Fruit fly (Drosophila melanogaster) whole organism, wandering third instar larva: Measurements from ENCODE around the gene Ocrl.

Source experiments
- br ChIP-seq: fragments of 200-800 bp; sonication (Bioruptor generic); optimal IDR thresholded peaks from 2 replicates; lab custom pipeline; 2016; ENCODE audit warnings: missing biosample characterization, missing genetic modification characterization
- ey ChIP-seq: fragments of 200-800 bp; sonication (Bioruptor generic); optimal IDR thresholded peaks from 2 replicates; lab custom pipeline; 2016; ENCODE audit warnings: missing biosample characterization, missing genetic modification characterization
- fru ChIP-seq: fragments of 200-800 bp; sonication (Bioruptor generic); optimal IDR thresholded peaks from 3 replicates; lab custom pipeline; 2016; ENCODE audit warnings: missing biosample characterization, mild to moderate bottlenecking, missing genetic modification characterization
- psq ChIP-seq: fragments of 200-800 bp; sonication (Bioruptor generic); optimal IDR thresholded peaks from 3 replicates; lab custom pipeline; 2017; ENCODE audit warnings: missing biosample characterization, mild to moderate bottlenecking, missing genetic modification characterization, moderate library complexity
- sage ChIP-seq: fragments of 200-800 bp; sonication (Bioruptor generic); optimal IDR thresholded peaks from 2 replicates; lab custom pipeline; 2016; ENCODE audit warnings: missing biosample characterization, mild to moderate bottlenecking, missing genetic modification characterization
- usp ChIP-seq: fragments of >200 bp; optimal IDR thresholded peaks from 2 replicates; lab custom pipeline; 2017; ENCODE audit warnings: missing biosample characterization, missing genetic modification characterization

DNA sequence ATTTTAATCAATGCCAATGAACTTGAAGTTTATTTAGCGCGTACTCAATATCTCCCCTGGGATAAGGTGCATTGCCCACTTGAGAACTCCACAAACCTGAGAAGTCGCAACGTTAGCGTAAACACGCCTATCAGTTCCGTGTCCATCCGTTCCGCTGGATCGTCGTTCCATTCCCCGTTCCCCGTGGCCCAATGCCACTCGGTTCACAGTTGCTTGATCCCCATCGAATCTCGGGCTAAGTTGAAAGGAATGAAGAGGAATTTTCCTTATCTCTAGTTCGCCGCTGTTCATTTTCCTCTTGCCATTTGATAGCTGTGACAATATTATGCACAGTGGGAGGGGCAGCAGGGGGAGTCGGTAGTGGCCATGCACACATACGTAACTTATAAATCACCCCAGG, 22.5 kb downstream of the Ocrl start:
- TF ChIP-seq usp (no peak), fru (GFP tag; lab: Kevin White, UChicago) (no peak), ey (no peak), br (GFP tag; lab: Kevin White, UChicago) (peak; percentile 30), sage (GFP tag; lab: Kevin White, UChicago) (no peak), psq (GFP tag; lab: Kevin White, UChicago) (no peak)
